Worm (Caenorhabditis elegans) whole organism, young adult: ENCODE data around the gene cyp-14A1.

Experiments used
- Y79H2A.3 ChIP-seq: fragments of 200-800 bp; sonication (Bioruptor generic); conservative IDR thresholded peaks from 2 replicates; pipeline ENCODE4 v1.3.6; 2022; ENCODE audit warnings: missing genetic modification reagents, missing genetic modification characterization, missing compliant biosample characterization
- Y95B8A.8 ChIP-seq: fragments of 200-800 bp; sonication (Bioruptor generic); IDR thresholded peaks from 2 replicates; pipeline ENCODE4 v1.3.6; 2022; ENCODE audit warnings: missing genetic modification reagents, missing genetic modification characterization, missing compliant biosample characterization
- ets-4 ChIP-seq: fragments of 200-800 bp; sonication (Bioruptor generic); optimal IDR thresholded peaks from 2 replicates; lab custom pipeline; 2018; ENCODE audit warnings: mild to moderate bottlenecking, missing genetic modification characterization, missing compliant biosample characterization
- unc-62 ChIP-seq: fragments of 150-350 bp; optimal IDR thresholded peaks from 2 replicates; lab custom pipeline; 2014; ENCODE audit warnings: missing biosample characterization, missing genetic modification reagents, missing genetic modification characterization

DNA sequence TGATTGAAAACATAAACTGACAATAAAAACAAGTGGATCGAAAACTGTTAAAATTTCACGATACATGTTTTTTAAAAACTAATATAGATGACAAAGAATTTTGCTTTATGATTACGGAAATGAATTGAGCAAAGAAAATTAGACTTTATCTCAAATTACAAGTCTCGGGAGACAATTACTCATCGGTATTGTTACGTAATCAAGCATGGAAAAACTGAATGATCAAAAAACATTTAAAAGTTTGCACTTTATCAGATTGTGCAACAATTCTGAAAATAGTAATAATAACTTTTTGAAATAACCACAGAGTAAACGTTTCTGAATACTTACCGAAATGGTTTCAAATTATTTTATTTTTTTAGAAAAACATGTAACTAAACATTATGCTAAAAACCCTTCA is 38.6 kb upstream of the cyp-14A1 start, which contains the start of gene srd-43:
- no peak for TF ChIP-seq unc-62 (GFP tag; lab: Kevin White, UChicago)
- no peak for TF ChIP-seq Y79H2A.3 (GFP tag; lab: Robert Waterston, UW)
- no peak for TF ChIP-seq ets-4 (GFP tag; lab: Kevin White, UChicago)
- TF ChIP-seq Y95B8A.8 (GFP tag; lab: Robert Waterston, UW), result no peak
